Worm (Caenorhabditis elegans) whole organism, mixed stage, embryonic: ENCODE results near the gene C52E4.12.

Experiments
- blmp-1 ChIP-seq: fragments of 150-350 bp; optimal IDR thresholded peaks from 2 replicates; lab custom pipeline; 2014; ENCODE audit warnings: missing biosample characterization, missing genetic modification characterization
- elt-1 ChIP-seq: sonication (generic microtip); optimal IDR thresholded peaks from 2 replicates; lab custom pipeline; 2017; ENCODE audit warnings: missing genetic modification characterization, mild to moderate bottlenecking, missing compliant biosample characterization, antibody characterized with exemption, moderate library complexity, borderline replicate concordance; ENCODE audit not compliant: insufficient read depth
- elt-3 ChIP-seq: fragments of 150-350 bp; optimal IDR thresholded peaks from 2 replicates; lab custom pipeline; 2014; ENCODE audit warnings: missing biosample characterization, missing genetic modification characterization
- hlh-1 ChIP-seq: fragments of 150-350 bp; optimal IDR thresholded peaks from 2 replicates; lab custom pipeline; 2014; ENCODE audit warnings: missing biosample characterization, missing genetic modification reagents, missing genetic modification characterization
- lin-13 ChIP-seq: fragments of 150-350 bp; optimal IDR thresholded peaks from 2 replicates; lab custom pipeline; 2014; ENCODE audit warnings: missing biosample characterization, missing genetic modification characterization
- mab-5 ChIP-seq: fragments of 150-350 bp; optimal IDR thresholded peaks from 2 replicates; lab custom pipeline; 2014; ENCODE audit warnings: missing biosample characterization, missing genetic modification characterization
- nhr-12 ChIP-seq: fragments of 150-350 bp; optimal IDR thresholded peaks from 2 replicates; lab custom pipeline; 2014; ENCODE audit warnings: missing biosample characterization, missing genetic modification characterization
- nhr-237 ChIP-seq: fragments of 150-350 bp; optimal IDR thresholded peaks from 2 replicates; lab custom pipeline; 2014; ENCODE audit warnings: missing biosample characterization, missing genetic modification characterization
- nhr-76 ChIP-seq: sonication (generic microtip); optimal IDR thresholded peaks from 2 replicates; lab custom pipeline; 2017; ENCODE audit warnings: missing biosample characterization, missing genetic modification characterization
- pha-4 ChIP-seq: fragments of 150-350 bp; optimal IDR thresholded peaks from 2 replicates; lab custom pipeline; 2018; ENCODE audit warnings: missing biosample characterization, missing genetic modification reagents, missing genetic modification characterization
- snpc-4 ChIP-seq: fragments of 150-350 bp; optimal IDR thresholded peaks from 2 replicates; lab custom pipeline; 2014; ENCODE audit warnings: missing biosample characterization, missing genetic modification characterization
- ztf-11 ChIP-seq: fragments of 150-350 bp; optimal IDR thresholded peaks from 2 replicates; lab custom pipeline; 2014; ENCODE audit warnings: missing biosample characterization, missing genetic modification characterization

DNA sequence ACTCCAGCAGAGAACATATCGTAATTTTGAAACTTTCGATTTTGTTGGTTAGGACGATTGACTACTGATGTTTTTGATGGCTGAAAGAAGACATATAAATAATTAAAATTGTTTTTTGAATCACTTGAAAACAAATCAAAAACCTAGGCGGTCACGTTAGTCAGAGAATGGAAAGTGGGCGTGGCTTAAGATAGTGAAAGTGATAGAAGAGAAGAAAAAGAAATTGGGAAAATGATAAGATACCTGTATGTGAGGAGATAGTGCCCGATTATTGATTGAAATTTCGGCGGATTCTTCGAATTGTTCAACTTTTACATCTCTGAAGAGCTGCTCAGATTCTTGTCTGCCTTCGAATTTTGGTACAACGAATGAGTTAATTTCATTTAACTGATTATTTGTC, 15.7 kb downstream of the C52E4.12 start:
- TF ChIP-seq lin-13 (tag; lab: Kevin White, UChicago) (no peak), blmp-1 (tag; lab: Kevin White, UChicago) (peak; percentile 36), snpc-4 (no peak), nhr-12 (tag; lab: Kevin White, UChicago) (no peak), elt-3 (no peak), pha-4 (tag; lab: Kevin White, UChicago) (no peak), hlh-1 (no peak), ztf-11 (tag; lab: Kevin White, UChicago) (no peak), elt-1 (tag; lab: Kevin White, UChicago) (no peak), nhr-237 (tag; lab: Kevin White, UChicago) (no peak), mab-5 (tag; lab: Kevin White, UChicago) (no peak), nhr-76 (no peak)
